Fruit fly (Drosophila melanogaster) whole organism, prepupa: ENCODE data around the gene Alp1.

Experiments
- CG6792 ChIP-seq: fragments of 200-800 bp; sonication (Bioruptor generic); optimal IDR thresholded peaks from 3 replicates; lab custom pipeline; 2016; ENCODE audit warnings: missing biosample characterization, missing genetic modification characterization
- CG6808 ChIP-seq: fragments of 200-800 bp; sonication (Bioruptor generic); optimal IDR thresholded peaks from 3 replicates; lab custom pipeline; 2017; ENCODE audit warnings: missing biosample characterization, missing genetic modification characterization, mild to moderate bottlenecking, moderate library complexity, missing genetic modification reagents
- Eip93F ChIP-seq: fragments of 200-800 bp; sonication (Bioruptor generic); optimal IDR thresholded peaks from 2 replicates; lab custom pipeline; 2016; ENCODE audit warnings: missing biosample characterization, mild to moderate bottlenecking, missing genetic modification characterization
- vri ChIP-seq: fragments of 200-800 bp; sonication (Bioruptor generic); optimal IDR thresholded peaks from 3 replicates; lab custom pipeline; 2016; ENCODE audit warnings: missing biosample characterization, mild to moderate bottlenecking, missing genetic modification characterization

DNA sequence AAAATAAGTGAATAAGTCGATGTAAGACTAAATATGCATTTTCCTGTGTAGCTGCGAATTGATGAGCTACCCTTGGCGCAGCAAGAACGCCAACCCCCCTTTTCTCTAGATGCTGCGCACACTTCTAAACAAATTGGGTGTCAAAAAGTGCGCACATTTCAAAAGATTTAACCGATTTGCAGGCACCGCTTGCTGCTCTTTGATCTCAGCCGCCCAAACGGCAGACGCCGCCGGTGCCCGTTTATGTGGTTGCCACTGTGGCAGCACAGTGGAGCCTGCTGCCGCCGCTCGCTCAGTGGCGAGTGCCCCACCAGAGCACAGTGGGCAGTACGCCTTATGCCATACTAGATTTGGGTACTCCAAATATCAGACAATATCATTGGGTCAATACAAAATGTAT lies 5.9 kb upstream of the Alp1 start:
- TF ChIP-seq CG6792 (no peak), Eip93F (GFP tag; lab: Kevin White, UChicago) (no peak), vri (GFP tag; lab: Kevin White, UChicago) (no peak), CG6808 (no peak)
